Worm (Caenorhabditis elegans) whole organism, L2 larva: ENCODE measurements around the gene atg-18.

Experiments used
- C34F6.9 ChIP-seq: fragments of 150-350 bp; optimal IDR thresholded peaks from 2 replicates; lab custom pipeline; 2014; ENCODE audit warnings: missing biosample characterization, missing genetic modification characterization
- F13H6.1 ChIP-seq: sonication (generic microtip); optimal IDR thresholded peaks from 2 replicates; lab custom pipeline; 2016; ENCODE audit warnings: missing genetic modification characterization, missing compliant biosample characterization
- R02D3.7 ChIP-seq: fragments of 150-350 bp; optimal IDR thresholded peaks from 2 replicates; lab custom pipeline; 2014; ENCODE audit warnings: missing biosample characterization, missing genetic modification characterization
- Y55F3AM.14 ChIP-seq: fragments of 200-800 bp; sonication (Bioruptor generic); optimal IDR thresholded peaks from 2 replicates; lab custom pipeline; 2018; ENCODE audit warnings: mild to moderate bottlenecking, missing genetic modification characterization, missing compliant biosample characterization
- ZK546.5 ChIP-seq: sonication (generic microtip); optimal IDR thresholded peaks from 2 replicates; lab custom pipeline; 2017; ENCODE audit warnings: missing biosample characterization, missing genetic modification characterization
- alr-1 ChIP-seq: fragments of 150-350 bp; optimal IDR thresholded peaks from 2 replicates; lab custom pipeline; 2014; ENCODE audit warnings: missing biosample characterization, missing genetic modification characterization
- aly-2 ChIP-seq: fragments of 150-350 bp; optimal IDR thresholded peaks from 2 replicates; lab custom pipeline; 2014; ENCODE audit warnings: missing biosample characterization, missing genetic modification characterization
- ama-1 ChIP-seq: fragments of 150-350 bp; optimal IDR thresholded peaks from 2 replicates; lab custom pipeline; 2018; ENCODE audit warnings: inconsistent platforms
- blmp-1 ChIP-seq: sonication (generic microtip); optimal IDR thresholded peaks from 2 replicates; lab custom pipeline; 2017; ENCODE audit warnings: missing genetic modification characterization, mild to moderate bottlenecking, missing compliant biosample characterization, antibody characterized with exemption, moderate library complexity; ENCODE audit not compliant: insufficient read depth
- ceh-16 ChIP-seq: fragments of 150-350 bp; optimal IDR thresholded peaks from 2 replicates; lab custom pipeline; 2014; ENCODE audit warnings: missing biosample characterization, missing genetic modification characterization
- ceh-82 ChIP-seq: fragments of 150-350 bp; optimal IDR thresholded peaks from 2 replicates; lab custom pipeline; 2014; ENCODE audit warnings: missing biosample characterization, missing genetic modification characterization
- crh-2 ChIP-seq: sonication (generic microtip); optimal IDR thresholded peaks from 2 replicates; lab custom pipeline; 2017; ENCODE audit warnings: missing biosample characterization, missing genetic modification characterization
- dmd-4 ChIP-seq: sonication (generic microtip); optimal IDR thresholded peaks from 2 replicates; lab custom pipeline; 2017; ENCODE audit warnings: missing biosample characterization, missing genetic modification characterization
- egl-27 ChIP-seq: sonication (generic microtip); optimal IDR thresholded peaks from 3 replicates; lab custom pipeline; 2017; ENCODE audit warnings: missing biosample characterization, missing genetic modification reagents, missing genetic modification characterization
- elt-1 ChIP-seq: fragments of 150-350 bp; optimal IDR thresholded peaks from 2 replicates; lab custom pipeline; 2014; ENCODE audit warnings: missing biosample characterization, missing genetic modification characterization
- elt-3 ChIP-seq: sonication (generic microtip); optimal IDR thresholded peaks from 2 replicates; lab custom pipeline; 2017; ENCODE audit warnings: missing biosample characterization, missing genetic modification characterization
- fos-1 ChIP-seq: fragments of 150-350 bp; optimal IDR thresholded peaks from 2 replicates; lab custom pipeline; 2014; ENCODE audit warnings: missing biosample characterization, missing genetic modification characterization
- gmeb-1 ChIP-seq: fragments of 150-350 bp; optimal IDR thresholded peaks from 2 replicates; lab custom pipeline; 2014; ENCODE audit warnings: missing biosample characterization, missing genetic modification characterization
- lin-11 ChIP-seq: fragments of 150-350 bp; sonication (generic microtip); optimal IDR thresholded peaks from 2 replicates; lab custom pipeline; 2014; ENCODE audit warnings: missing biosample characterization, missing genetic modification characterization, inconsistent platforms, mixed read lengths
- lin-13 ChIP-seq: fragments of 150-350 bp; optimal IDR thresholded peaks from 2 replicates; lab custom pipeline; 2014; ENCODE audit warnings: missing biosample characterization, missing genetic modification reagents, missing genetic modification characterization
- lin-39 ChIP-seq: fragments of 150-350 bp; optimal IDR thresholded peaks from 2 replicates; lab custom pipeline; 2014; ENCODE audit warnings: missing biosample characterization, missing genetic modification reagents, missing genetic modification characterization
- lsy-2 ChIP-seq, 2 experiments: fragments of 150-350 bp in 1 of 2; sonication (generic microtip) in 1 of 2; optimal IDR thresholded peaks; 2 replicates each; lab custom pipeline; 2014 to 2017; ENCODE audit warnings: missing biosample characterization in 2 of 2, missing genetic modification characterization in 2 of 2
- mab-5 ChIP-seq: fragments of 150-350 bp; optimal IDR thresholded peaks from 2 replicates; lab custom pipeline; 2014; ENCODE audit warnings: missing biosample characterization, missing genetic modification characterization
- mbf-1 ChIP-seq: sonication (generic microtip); optimal IDR thresholded peaks from 2 replicates; lab custom pipeline; 2017; ENCODE audit warnings: missing biosample characterization, missing genetic modification characterization
- mdl-1 ChIP-seq, 2 experiments: fragments of 150-350 bp in 1 of 2; sonication (generic microtip) in 1 of 2; optimal IDR thresholded peaks; 2 replicates each; lab custom pipeline; 2017; ENCODE audit warnings: missing biosample characterization in 2 of 2, missing genetic modification characterization in 2 of 2
- nhr-10 ChIP-seq: sonication (generic microtip); optimal IDR thresholded peaks from 2 replicates; lab custom pipeline; 2017; ENCODE audit warnings: missing biosample characterization, missing genetic modification characterization
- nhr-11 ChIP-seq: fragments of 150-350 bp; optimal IDR thresholded peaks from 2 replicates; lab custom pipeline; 2014; ENCODE audit warnings: missing biosample characterization, missing genetic modification characterization
- nhr-12 ChIP-seq: fragments of 150-350 bp; optimal IDR thresholded peaks from 2 replicates; lab custom pipeline; 2014; ENCODE audit warnings: missing biosample characterization, missing genetic modification characterization
- nhr-129 ChIP-seq: fragments of 150-350 bp; optimal IDR thresholded peaks from 2 replicates; lab custom pipeline; 2014; ENCODE audit warnings: missing biosample characterization, missing genetic modification characterization
- nhr-21 ChIP-seq: fragments of 150-350 bp; optimal IDR thresholded peaks from 2 replicates; lab custom pipeline; 2014; ENCODE audit warnings: missing biosample characterization, missing genetic modification characterization
- nhr-23 ChIP-seq: fragments of 150-350 bp; optimal IDR thresholded peaks from 2 replicates; lab custom pipeline; 2014; ENCODE audit warnings: missing biosample characterization, missing genetic modification reagents, missing genetic modification characterization
- nhr-237 ChIP-seq: fragments of 150-350 bp; optimal IDR thresholded peaks from 2 replicates; lab custom pipeline; 2014; ENCODE audit warnings: missing biosample characterization, missing genetic modification characterization
- nhr-25 ChIP-seq: fragments of 150-350 bp; sonication (generic microtip); optimal IDR thresholded peaks from 3 replicates; lab custom pipeline; 2014; ENCODE audit warnings: missing biosample characterization, missing genetic modification characterization
- nhr-6 ChIP-seq: fragments of 150-350 bp; optimal IDR thresholded peaks from 2 replicates; lab custom pipeline; 2014; ENCODE audit warnings: missing biosample characterization, missing genetic modification characterization
- nhr-77 ChIP-seq: fragments of 150-350 bp; optimal IDR thresholded peaks from 2 replicates; lab custom pipeline; 2014; ENCODE audit warnings: missing biosample characterization, missing genetic modification characterization
- peb-1 ChIP-seq: fragments of 150-350 bp; optimal IDR thresholded peaks from 2 replicates; lab custom pipeline; 2014; ENCODE audit warnings: missing biosample characterization, missing genetic modification characterization
- sem-4 ChIP-seq: fragments of 150-350 bp; optimal IDR thresholded peaks from 2 replicates; lab custom pipeline; 2014; ENCODE audit warnings: missing biosample characterization, missing genetic modification reagents, missing genetic modification characterization
- skn-1 ChIP-seq: sonication (generic microtip); optimal IDR thresholded peaks from 2 replicates; lab custom pipeline; 2017; ENCODE audit warnings: missing biosample characterization, missing genetic modification characterization
- sma-3 ChIP-seq: sonication (generic microtip); optimal IDR thresholded peaks from 2 replicates; lab custom pipeline; 2016; ENCODE audit warnings: missing genetic modification reagents, missing genetic modification characterization, missing compliant biosample characterization
- sma-9 ChIP-seq, 2 experiments: fragments of 150-350 bp in 1 of 2; sonication (generic microtip) in 1 of 2; optimal IDR thresholded peaks; 2 replicates each; lab custom pipeline; 2014 to 2016; ENCODE audit warnings: missing genetic modification characterization in 2 of 2, mild to moderate bottlenecking in 1 of 2, missing biosample characterization in 1 of 2, missing compliant biosample characterization in 1 of 2, missing genetic modification reagents in 1 of 2, moderate library complexity in 1 of 2
- snpc-4 ChIP-seq: fragments of 150-350 bp; optimal IDR thresholded peaks from 2 replicates; lab custom pipeline; 2014; ENCODE audit warnings: missing biosample characterization, missing genetic modification characterization
- unc-39 ChIP-seq: fragments of 150-350 bp; optimal IDR thresholded peaks from 2 replicates; lab custom pipeline; 2014; ENCODE audit warnings: missing biosample characterization, missing genetic modification characterization
- unc-55 ChIP-seq: fragments of 150-350 bp; sonication (generic microtip); optimal IDR thresholded peaks from 3 replicates; lab custom pipeline; 2014; ENCODE audit warnings: missing biosample characterization, missing genetic modification reagents, missing genetic modification characterization
- unc-62 ChIP-seq: fragments of 150-350 bp; optimal IDR thresholded peaks from 2 replicates; lab custom pipeline; 2014; ENCODE audit warnings: missing biosample characterization, missing genetic modification reagents, missing genetic modification characterization
- zag-1 ChIP-seq: fragments of 150-350 bp; optimal IDR thresholded peaks from 2 replicates; lab custom pipeline; 2014; ENCODE audit warnings: missing biosample characterization, missing genetic modification characterization
- ztf-1 ChIP-seq: fragments of 200-800 bp; sonication (Bioruptor generic); conservative IDR thresholded peaks from 2 replicates; pipeline ENCODE4 v1.3.6; 2022; ENCODE audit warnings: missing genetic modification characterization, missing compliant biosample characterization
- ztf-11 ChIP-seq: sonication (generic microtip); optimal IDR thresholded peaks from 2 replicates; lab custom pipeline; 2017; ENCODE audit warnings: missing biosample characterization, missing genetic modification characterization
- ztf-4 ChIP-seq: fragments of 150-350 bp; optimal IDR thresholded peaks from 2 replicates; lab custom pipeline; 2014; ENCODE audit warnings: missing biosample characterization, missing genetic modification characterization

Gene atg-18

DNA sequence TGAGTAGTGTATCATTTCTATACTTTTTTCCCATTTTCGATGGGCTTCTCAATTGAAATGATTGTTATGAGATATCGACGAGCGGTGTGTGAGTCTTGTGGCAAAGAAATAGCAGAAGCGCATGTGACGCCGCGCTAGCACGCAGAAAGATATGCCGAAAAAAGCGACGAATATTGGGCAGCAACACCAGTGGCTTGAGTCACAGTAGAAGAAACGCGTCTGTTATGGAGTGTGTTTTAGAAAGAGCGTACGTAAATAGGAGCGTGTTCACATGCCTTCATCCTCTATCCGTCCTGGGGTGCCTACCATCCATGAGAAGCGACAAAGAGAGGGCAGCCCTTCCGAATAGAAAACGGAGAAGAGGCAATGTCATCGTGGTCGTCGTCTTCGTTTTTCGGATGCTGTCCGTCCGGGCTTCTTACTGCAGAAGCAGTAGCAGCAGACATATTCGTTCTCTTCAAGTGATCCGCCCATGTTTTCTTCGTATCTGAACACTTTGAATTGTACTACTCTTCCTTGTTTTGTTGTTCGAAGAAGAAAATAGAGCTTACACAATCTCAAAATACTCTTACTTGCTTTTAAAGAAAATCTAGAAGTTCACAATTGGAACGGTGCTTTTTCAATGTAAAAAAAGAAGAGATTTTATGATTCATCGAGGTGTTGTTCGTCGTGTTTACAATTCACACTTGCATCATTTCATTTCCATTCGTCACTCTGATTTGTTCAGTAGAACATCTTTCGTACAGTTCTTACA lies 21.2 kb downstream of the atg-18 start:
- TF ChIP-seq ama-1 (no peak), sem-4 (tag; lab: Kevin White, UChicago) (no peak), skn-1 (tag; lab: Kevin White, UChicago) (no peak), fos-1 (tag; lab: Kevin White, UChicago) (peak; percentile 7), mab-5 (tag; lab: Kevin White, UChicago) (no peak), lin-11 (tag; lab: Kevin White, UChicago) (no peak), nhr-6 (tag; lab: Kevin White, UChicago) (no peak), gmeb-1 (tag; lab: Kevin White, UChicago) (no peak), C34F6.9 (tag; lab: Kevin White, UChicago) (no peak), sma-9 (GFP tag; optimal IDR thresholded peaks at IDR 0.05; lab: Kevin White, UChicago) (no peak), sma-9 (tag; optimal IDR thresholded peaks at IDR 0.05; lab: Kevin White, UChicago) (no peak), unc-62 (GFP tag; lab: Kevin White, UChicago) (no peak), blmp-1 (tag; lab: Kevin White, UChicago) (no peak), crh-2 (tag; lab: Kevin White, UChicago) (no peak), nhr-25 (tag; lab: Kevin White, UChicago) (no peak), nhr-21 (tag; lab: Kevin White, UChicago) (peak; percentile 50), snpc-4 (tag; lab: Kevin White, UChicago) (no peak), dmd-4 (tag; lab: Kevin White, UChicago) (no peak), unc-39 (tag; lab: Kevin White, UChicago) (no peak), nhr-237 (no peak), elt-1 (tag; lab: Kevin White, UChicago) (no peak), sma-3 (no peak), ztf-11 (tag; lab: Kevin White, UChicago) (no peak), elt-3 (tag; lab: Kevin White, UChicago) (no peak), peb-1 (tag; lab: Kevin White, UChicago) (no peak), lin-13 (no peak), R02D3.7 (tag; lab: Kevin White, UChicago) (no peak), Y55F3AM.14 (no peak), nhr-12 (tag; lab: Kevin White, UChicago) (no peak), lin-39 (tag; lab: Kevin White, UChicago) (no peak), F13H6.1 (tag; lab: Kevin White, UChicago) (peak; percentile 10), nhr-10 (no peak), mdl-1 (tag; optimal IDR thresholded peaks at IDR 0.05; lab: Kevin White, UChicago) (peak in 1 of 2 experiments; percentile 16), mbf-1 (tag; lab: Kevin White, UChicago) (no peak), alr-1 (tag; lab: Kevin White, UChicago) (no peak), zag-1 (tag; lab: Kevin White, UChicago) (no peak), ztf-4 (tag; lab: Kevin White, UChicago) (no peak), egl-27 (tag; lab: Kevin White, UChicago) (no peak), aly-2 (tag; lab: Kevin White, UChicago) (no peak), nhr-23 (tag; lab: Kevin White, UChicago) (no peak), unc-55 (peak; percentile 17), lsy-2 (tag; optimal IDR thresholded peaks at IDR 0.05; lab: Kevin White, UChicago) (no peak), ZK546.5 (tag; lab: Kevin White, UChicago) (no peak), ceh-82 (tag; lab: Kevin White, UChicago) (no peak), ceh-16 (tag; lab: Kevin White, UChicago) (no peak), ztf-1 (GFP tag; lab: Robert Waterston, UW) (no peak), nhr-129 (tag; lab: Kevin White, UChicago) (peak; percentile 45), nhr-77 (tag; lab: Kevin White, UChicago) (no peak), nhr-11 (tag; lab: Kevin White, UChicago) (no peak)
